Fruit fly (Drosophila melanogaster): ENCODE results near the gene PyK.
A peak's percentile ranks its signal among the peaks of the same experiment; 100 is the strongest.

The PyK gene

DNA sequence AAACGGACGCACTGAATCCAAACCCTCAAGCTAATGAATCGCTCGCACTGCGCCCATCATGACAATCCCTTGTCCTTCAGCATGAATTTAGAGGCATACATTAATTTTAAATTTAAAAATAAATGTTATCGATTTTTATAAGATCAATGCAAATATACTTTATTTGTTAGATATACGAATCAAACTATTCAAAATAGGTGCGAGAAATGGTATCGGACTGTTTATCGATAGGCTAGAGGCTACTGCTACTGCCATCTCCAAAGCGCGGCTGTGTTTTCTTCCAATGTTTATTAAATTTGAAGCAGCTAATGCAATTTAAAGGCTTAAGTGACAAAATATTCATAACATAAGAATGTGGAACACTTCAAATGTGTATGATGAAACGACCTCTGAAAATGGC lies 13.7 kb downstream of the PyK start, which contains the start of gene CG43342 (continued):
- TF ChIP-seq Mes4 (GFP tag; optimal IDR thresholded peaks at IDR 0.05), result no peak
- TF ChIP-seq croc (GFP tag; conservative IDR thresholded peaks at IDR 0.05), result no peak
- TF ChIP-seq yki (optimal IDR thresholded peaks at IDR 0.05), result no peak
- no peak for TF ChIP-seq TFAM (GFP tag; optimal IDR thresholded peaks at IDR 0.05)
- no peak for TF ChIP-seq Gug (GFP tag; IDR thresholded peaks at IDR 0.05)
- TF ChIP-seq CG10274 (GFP tag; optimal IDR thresholded peaks at IDR 0.05), result no peak
- no peak for TF ChIP-seq CG8388 (GFP tag; optimal IDR thresholded peaks at IDR 0.05)
- no peak for TF ChIP-seq hth (optimal IDR thresholded peaks at IDR 0.05)
- TF ChIP-seq run (tag; optimal IDR thresholded peaks at IDR 0.05), result no peak
- TF ChIP-seq ato (GFP tag; IDR thresholded peaks at IDR 0.05; ENCODE audit: partially characterized antibody), result peak; percentile 81
- no peak for TF ChIP-seq tx (GFP tag; optimal IDR thresholded peaks at IDR 0.05)
- no peak for TF ChIP-seq CG18476 (GFP tag; optimal IDR thresholded peaks at IDR 0.05)
- TF ChIP-seq tio (GFP tag; optimal IDR thresholded peaks at IDR 0.05), result no peak
- TF ChIP-seq Rfx (GFP tag; IDR thresholded peaks at IDR 0.05), result no peak
- no peak for TF ChIP-seq pum (GFP tag; optimal IDR thresholded peaks at IDR 0.05)
- TF ChIP-seq gcm2 (GFP tag; optimal IDR thresholded peaks at IDR 0.05), result no peak
- no peak for TF ChIP-seq nerfin-1 (tag; optimal IDR thresholded peaks at IDR 0.05)
- TF ChIP-seq CG4854 (GFP tag; optimal IDR thresholded peaks at IDR 0.05), result no peak
- no peak for TF ChIP-seq gro (GFP tag; optimal IDR thresholded peaks at IDR 0.05)
- TF ChIP-seq schlank (tag; optimal IDR thresholded peaks at IDR 0.05), result no peak
- TF ChIP-seq Neu2 (GFP tag; optimal IDR thresholded peaks at IDR 0.05; ENCODE audit: borderline replicate concordance), result no peak
- no peak for TF ChIP-seq cg (GFP tag; optimal IDR thresholded peaks at IDR 0.05)
- TF ChIP-seq Myb (GFP tag; optimal IDR thresholded peaks at IDR 0.05), result no peak
- TF ChIP-seq dan (GFP tag; IDR thresholded peaks at IDR 0.05), result no peak
- TF ChIP-seq otp (GFP tag; IDR thresholded peaks at IDR 0.05), result no peak
- TF ChIP-seq CG18619 (GFP tag; optimal IDR thresholded peaks at IDR 0.05), result no peak
- no peak for TF ChIP-seq ara (GFP tag; IDR thresholded peaks at IDR 0.05)
- TF ChIP-seq h (optimal IDR thresholded peaks at IDR 0.05), result no peak
- TF ChIP-seq CG7556 (GFP tag; optimal IDR thresholded peaks at IDR 0.05), result no peak
- peak; percentile 85 for TF ChIP-seq CG6791 (GFP tag; IDR thresholded peaks at IDR 0.05; ENCODE audit: partially characterized antibody)
- no peak for TF ChIP-seq CG30020 (tag; optimal IDR thresholded peaks at IDR 0.05)
- no peak for TF ChIP-seq repo (GFP tag; optimal IDR thresholded peaks at IDR 0.05)
- TF ChIP-seq NC2α (GFP tag; optimal IDR thresholded peaks at IDR 0.05), result no peak
- TF ChIP-seq HLHmδ (GFP tag; optimal IDR thresholded peaks at IDR 0.05), result no peak
- TF ChIP-seq CG16779 (GFP tag; IDR thresholded peaks at IDR 0.05), result no peak
- TF ChIP-seq CG34422 (GFP tag; IDR thresholded peaks at IDR 0.05), result no peak
- TF ChIP-seq ttk (GFP tag; IDR thresholded peaks at IDR 0.05), result no peak
- no peak for TF ChIP-seq sima (GFP tag; optimal IDR thresholded peaks at IDR 0.05)
- no peak for TF ChIP-seq cas (GFP tag; IDR thresholded peaks at IDR 0.05)
- TF ChIP-seq fru (optimal IDR thresholded peaks at IDR 0.05), result no peak
- TF ChIP-seq Rx (GFP tag; IDR thresholded peaks at IDR 0.05), result no peak
- TF ChIP-seq CG16815 (GFP tag; optimal IDR thresholded peaks at IDR 0.05), result no peak
- no peak for TF ChIP-seq CG2120 (GFP tag; optimal IDR thresholded peaks at IDR 0.05)
- no peak for TF ChIP-seq Ssrp (tag; optimal IDR thresholded peaks at IDR 0.05)
- TF ChIP-seq vnd (GFP tag; IDR thresholded peaks at IDR 0.05; ENCODE audit: partially characterized antibody), result peak; percentile 80
- TF ChIP-seq CG6683 (GFP tag; optimal IDR thresholded peaks at IDR 0.05), result no peak
- TF ChIP-seq CG18599 (GFP tag; optimal IDR thresholded peaks at IDR 0.05), result no peak
- no peak for TF ChIP-seq Hey (tag; optimal IDR thresholded peaks at IDR 0.05)
- TF ChIP-seq CG17612 (GFP tag; IDR thresholded peaks at IDR 0.05), result no peak
- TF ChIP-seq ase (GFP tag; IDR thresholded peaks at IDR 0.05), result no peak
- no peak for TF ChIP-seq lmd (GFP tag; IDR thresholded peaks at IDR 0.05)
- TF ChIP-seq aop (GFP tag; IDR thresholded peaks at IDR 0.05), result no peak
- no peak for TF ChIP-seq CG42726 (GFP tag; IDR thresholded peaks at IDR 0.05; ENCODE audit: partially characterized antibody)
- peak; percentile 46 for TF ChIP-seq CG2712 (tag; optimal IDR thresholded peaks at IDR 0.05)

All from whole organism, embryonic.